Worm (Caenorhabditis elegans) whole organism, L4/young adult: ENCODE results near the gene cyp-33C5.

Source experiments
- dao-5 ChIP-seq: sonication (generic microtip); optimal IDR thresholded peaks from 2 replicates; lab custom pipeline; 2016; ENCODE audit warnings: missing genotype, missing genetic modification characterization, moderate library complexity, missing compliant biosample characterization
- him-1 ChIP-seq: sonication (generic microtip); optimal IDR thresholded peaks from 2 replicates; lab custom pipeline; 2016; ENCODE audit warnings: missing genotype, missing genetic modification reagents, missing genetic modification characterization, missing compliant biosample characterization

DNA sequence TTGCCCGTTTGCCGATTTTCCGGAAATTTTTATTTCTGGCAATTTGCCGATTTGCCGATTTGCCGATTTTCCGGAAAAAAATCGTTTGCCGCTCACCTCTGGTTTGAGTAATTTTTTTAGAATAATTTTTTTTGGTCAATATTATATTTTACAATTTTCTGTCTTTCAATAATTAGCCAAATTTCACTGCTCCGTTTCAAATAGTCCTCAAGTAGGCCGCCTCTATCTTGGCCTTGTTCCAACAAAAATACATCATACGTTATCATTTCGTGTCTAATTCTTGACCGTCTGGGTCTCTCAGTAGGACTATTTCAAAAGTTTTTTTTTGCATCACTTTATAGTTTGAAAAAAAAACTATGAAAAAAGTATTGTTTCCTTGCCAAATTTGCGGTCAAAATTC is 47.4 kb downstream of the cyp-33C5 start, which contains the start of gene nhr-115:
- TF ChIP-seq him-1 (tag; lab: Kevin White, UChicago) (no peak), dao-5 (tag; lab: Kevin White, UChicago) (no peak)
